Worm (Caenorhabditis elegans): ENCODE data around the gene C50E3.13.

The C50E3.13 gene

ce11 chrV:7587637-7588036, 36.4 kb downstream of the C50E3.13 start, which contains the start of the genes F19F10.11 and C50E3.5:
TSS of gene F19F10.11 (minus strand) at chrV:7587704.
TSS of gene C50E3.5 (plus strand) at chrV:7587996.
- TF ChIP-seq cog-1 (tag; optimal IDR thresholded peaks at IDR 0.05), result no peak
- TF ChIP-seq ref-1 (GFP tag; conservative IDR thresholded peaks at IDR 0.05), result no peak
- no peak for TF ChIP-seq T22C8.4 (GFP tag; IDR thresholded peaks at IDR 0.05)
- no peak for TF ChIP-seq klf-2 (GFP tag; conservative IDR thresholded peaks at IDR 0.05)
- TF ChIP-seq flt-1 (GFP tag; IDR thresholded peaks at IDR 0.05), result no peak
- no peak for TF ChIP-seq ztf-29 (GFP tag; IDR thresholded peaks at IDR 0.05)

- TF ChIP-seq T22C8.4 (GFP tag; IDR thresholded peaks at IDR 0.05), result peak; percentile 67
- no peak for TF ChIP-seq ztf-23 (GFP tag; IDR thresholded peaks at IDR 0.05)
These were observed 43.7 kb downstream of the C50E3.13 start, which contains the start of gene ets-6 for ce11 chrV:7580378-7580777. TSS of gene ets-6 (minus strand) at chrV:7580546.

ce11 chrV:7575563-7575962, 48.5 kb downstream of the C50E3.13 start, which contains the start of the genes snu-66 and ints-9:
TSS of gene snu-66 (minus strand) at chrV:7575670.
TSS of gene ints-9 (plus strand) at chrV:7575802.
- TF ChIP-seq ref-1 (GFP tag; conservative IDR thresholded peaks at IDR 0.05), result no peak
- TF ChIP-seq ztf-29 (GFP tag; IDR thresholded peaks at IDR 0.05), result no peak
- no peak for TF ChIP-seq med-1 (GFP tag; optimal IDR thresholded peaks at IDR 0.05; ENCODE audit: insufficient read depth)
- no peak for TF ChIP-seq klf-2 (GFP tag; conservative IDR thresholded peaks at IDR 0.05)
- no peak for TF ChIP-seq cog-1 (tag; optimal IDR thresholded peaks at IDR 0.05)
- TF ChIP-seq flt-1 (GFP tag; IDR thresholded peaks at IDR 0.05), result no peak
- no peak for TF ChIP-seq tab-1 (GFP tag; IDR thresholded peaks at IDR 0.05)

Measured in whole organism, midembryonic.